Worm (Caenorhabditis elegans): Measurements from ENCODE around the gene Y53G8B.2.

ce11 chrIII:3106301-3106700 lies 2.5 kb upstream of the Y53G8B.2 start:
- no peak for TF ChIP-seq ama-1 (optimal IDR thresholded peaks at IDR 0.05)
- no peak for TF ChIP-seq scrt-1 (GFP tag; IDR thresholded peaks at IDR 0.05)
- no peak for TF ChIP-seq flt-1 (GFP tag; IDR thresholded peaks at IDR 0.05)
- TF ChIP-seq hmg-4 (GFP tag; optimal IDR thresholded peaks at IDR 0.05), result no peak
- TF ChIP-seq B0310.2 (tag; optimal IDR thresholded peaks at IDR 0.05), result no peak
- TF ChIP-seq hnd-1 (tag; optimal IDR thresholded peaks at IDR 0.05), result no peak
- TF ChIP-seq ets-7 (tag; optimal IDR thresholded peaks at IDR 0.05), result no peak
- TF ChIP-seq ceh-36 (tag; optimal IDR thresholded peaks at IDR 0.05), result no peak

All from whole organism, early embryonic.